Fruit fly (Drosophila melanogaster) ovary, adult (tissue): ENCODE data around the gene CG5079.

Source experiments
- CG17801 ChIP-seq: fragments of 200-800 bp; optimal IDR thresholded peaks from 2 replicates; lab custom pipeline; 2019; ENCODE audit warnings: missing biosample characterization, mild to moderate bottlenecking, missing genetic modification characterization, moderate library complexity; ENCODE audit not compliant: partially characterized antibody

The CG5079 gene

DNA sequence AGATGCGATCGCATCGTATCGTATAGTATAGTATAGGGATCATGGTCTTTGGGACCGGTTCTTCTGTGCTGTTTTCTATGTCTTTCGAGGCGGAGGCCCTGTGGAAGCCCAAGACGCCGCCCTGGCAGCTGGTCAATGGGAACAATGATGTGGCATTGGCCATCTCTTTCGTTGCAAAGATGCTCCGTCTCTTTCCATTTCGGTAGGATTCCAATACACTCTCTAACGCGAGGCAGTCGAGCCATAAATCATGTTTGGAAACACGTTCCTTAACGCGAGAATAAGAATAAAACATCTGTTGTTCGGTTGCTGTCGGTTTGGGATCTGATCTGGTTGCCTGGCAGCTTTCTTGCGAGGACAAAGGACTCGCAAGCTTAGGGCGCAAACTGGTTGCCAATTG lies 15.2 kb downstream of the CG5079 start:
- no peak for TF ChIP-seq CG17801 (GFP tag; lab: Kevin White, UChicago)

DNA sequence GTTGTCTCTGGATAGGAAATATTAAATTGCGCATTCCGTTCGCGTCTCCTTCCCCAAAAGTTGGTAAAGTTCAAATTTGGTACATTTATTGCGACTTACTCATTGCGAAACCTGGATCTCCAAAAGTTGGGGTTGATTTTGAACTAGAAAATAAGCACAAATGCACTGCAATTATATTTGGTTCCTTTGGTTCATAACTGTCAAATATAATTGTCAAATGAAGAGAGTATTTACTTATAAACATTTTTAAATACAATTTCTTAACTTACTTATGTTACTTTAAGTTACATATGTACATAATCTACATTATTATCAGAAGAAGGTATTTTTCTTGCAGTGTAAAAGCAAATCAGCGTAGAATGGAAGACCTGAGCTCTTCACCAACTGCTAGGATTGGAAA lies 17.1 kb downstream of the CG5079 start:
- no peak for TF ChIP-seq CG17801 (GFP tag; lab: Kevin White, UChicago)

DNA sequence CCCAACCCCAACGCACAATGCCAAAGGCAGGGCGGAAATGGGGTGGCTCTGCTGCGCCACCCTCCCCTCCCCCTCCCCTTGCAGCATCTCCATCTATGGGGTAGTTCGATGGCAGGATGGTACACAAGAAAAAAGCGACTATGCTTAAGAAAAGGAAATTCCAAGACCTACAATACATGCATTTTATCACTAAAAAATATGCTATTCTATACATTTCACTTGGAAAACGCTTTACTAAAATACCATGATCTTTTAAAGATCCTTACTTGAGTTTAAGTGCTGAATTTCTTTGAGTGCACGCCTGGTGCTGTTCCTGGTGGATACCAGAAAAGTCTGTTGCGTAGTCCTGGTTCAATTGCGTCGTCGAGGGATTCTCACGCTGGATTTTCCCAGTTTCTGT lies 17.6 kb downstream of the CG5079 start:
- no peak for TF ChIP-seq CG17801 (GFP tag; lab: Kevin White, UChicago)

DNA sequence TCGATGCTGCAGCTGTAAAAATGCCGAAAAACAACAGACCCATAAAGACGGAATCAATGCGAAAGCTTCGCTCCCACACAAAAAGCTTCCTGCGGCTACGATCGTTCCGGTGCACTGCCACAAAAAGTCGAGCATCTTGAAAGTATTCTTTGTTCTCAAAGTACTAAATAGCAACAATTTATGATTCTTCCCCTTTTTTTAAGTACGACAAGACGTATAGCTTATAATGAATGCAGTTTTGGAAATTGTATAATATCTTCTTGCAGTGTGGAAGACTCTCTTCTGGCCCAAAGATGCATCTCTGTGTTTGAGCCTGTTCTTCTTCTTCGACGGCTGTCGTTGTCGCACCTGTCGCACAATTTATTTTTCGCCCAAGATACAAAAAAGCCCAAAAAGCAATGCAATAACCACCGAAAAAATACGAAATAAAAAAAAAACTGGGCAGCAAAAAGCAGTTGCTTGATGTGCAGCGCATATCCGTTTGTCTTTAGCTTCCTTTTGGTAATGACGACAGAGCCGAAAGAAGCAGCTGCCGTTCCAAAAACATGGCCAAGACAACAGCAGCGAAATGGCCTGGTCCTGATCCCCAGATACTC lies 20.5 kb downstream of the CG5079 start:
- no peak for TF ChIP-seq CG17801 (GFP tag; lab: Kevin White, UChicago)

DNA sequence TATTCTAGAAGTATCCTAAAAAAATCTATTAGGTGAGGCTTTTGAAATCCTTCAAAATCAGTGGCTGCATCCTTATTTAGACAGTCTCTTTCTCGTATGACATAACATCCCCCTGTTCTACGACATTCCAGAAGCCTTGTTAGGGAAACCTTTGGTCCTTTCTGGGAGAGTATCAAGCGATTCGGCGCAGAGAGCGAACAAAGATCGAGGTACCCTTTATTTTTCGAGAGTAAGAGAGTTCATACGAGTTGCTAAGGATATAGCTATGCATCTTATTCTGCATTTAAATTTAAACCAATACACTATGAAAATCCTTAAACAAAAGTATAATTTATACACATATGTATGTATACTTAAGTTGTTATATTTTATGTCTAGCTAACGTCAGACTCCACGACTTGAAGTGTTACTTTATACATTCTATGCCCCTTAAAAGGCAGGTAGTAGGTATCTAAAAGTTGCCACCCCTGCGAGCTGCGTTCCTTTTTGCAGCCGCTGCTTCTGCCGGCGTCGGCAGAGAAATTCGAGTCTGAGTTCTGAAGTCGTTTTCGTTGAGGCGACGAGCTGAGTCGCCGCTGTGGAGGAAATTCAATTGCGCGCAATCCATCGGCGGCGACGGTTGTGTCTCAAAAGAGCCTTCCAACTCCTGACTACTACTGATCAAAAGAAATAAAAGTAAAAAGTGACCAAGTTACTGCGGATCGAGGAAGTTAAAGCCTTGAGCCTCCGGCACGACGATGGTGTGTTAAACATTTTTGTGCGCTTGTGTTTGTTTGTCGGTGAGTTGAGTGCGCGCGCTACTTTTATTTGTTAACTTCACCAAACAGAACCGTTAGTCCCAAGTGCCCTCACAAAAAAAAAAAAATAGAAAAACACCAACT lies 24.1 kb downstream of the CG5079 start, which contains the start of gene jigr1:
Gene jigr1, plus strand, starts transcription at position 550 of the 881 bp plus-strand sequence.
- TF ChIP-seq CG17801 (GFP tag; lab: Kevin White, UChicago): no peak

DNA sequence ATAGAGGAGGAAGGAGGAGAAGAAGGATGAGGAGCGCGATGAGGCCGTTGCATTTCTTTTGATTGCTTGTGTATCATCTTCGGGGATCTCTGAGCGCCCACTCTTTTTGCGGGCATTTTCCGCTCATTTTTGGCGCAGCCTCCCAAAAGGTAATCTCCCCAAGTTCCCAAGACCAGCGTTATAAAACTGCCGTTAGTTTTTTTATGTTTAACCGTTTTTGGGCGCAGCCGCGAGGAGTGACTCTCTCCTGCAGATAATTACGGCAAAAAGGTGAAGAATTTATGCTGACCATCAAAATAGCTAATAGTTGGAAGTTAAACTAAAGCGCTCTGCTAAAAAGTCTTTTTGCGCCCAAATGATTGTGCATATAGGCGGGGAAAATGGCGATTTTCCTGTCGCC lies 24.9 kb downstream of the CG5079 start:
- no peak for TF ChIP-seq CG17801 (GFP tag; lab: Kevin White, UChicago)

DNA sequence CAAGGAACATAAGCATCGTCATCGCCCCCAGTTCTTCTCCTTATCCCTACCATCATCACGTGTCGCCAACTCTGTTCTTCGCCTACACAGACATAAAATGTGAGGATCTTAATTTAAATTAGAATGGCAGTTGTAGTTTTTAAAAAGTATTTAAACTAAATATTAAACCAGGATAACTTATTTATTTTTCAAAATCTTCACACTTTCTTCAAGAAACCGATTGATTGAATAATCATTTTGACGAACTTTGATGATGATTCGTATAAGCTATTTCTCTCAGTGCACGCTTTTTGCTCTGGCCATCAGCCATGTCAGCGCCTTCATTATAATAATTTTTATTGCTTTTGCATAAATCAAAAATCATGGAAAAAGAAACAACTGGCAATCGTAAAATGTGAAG lies 25.5 kb downstream of the CG5079 start:
- TF ChIP-seq CG17801 (GFP tag; lab: Kevin White, UChicago): peak; percentile 90

DNA sequence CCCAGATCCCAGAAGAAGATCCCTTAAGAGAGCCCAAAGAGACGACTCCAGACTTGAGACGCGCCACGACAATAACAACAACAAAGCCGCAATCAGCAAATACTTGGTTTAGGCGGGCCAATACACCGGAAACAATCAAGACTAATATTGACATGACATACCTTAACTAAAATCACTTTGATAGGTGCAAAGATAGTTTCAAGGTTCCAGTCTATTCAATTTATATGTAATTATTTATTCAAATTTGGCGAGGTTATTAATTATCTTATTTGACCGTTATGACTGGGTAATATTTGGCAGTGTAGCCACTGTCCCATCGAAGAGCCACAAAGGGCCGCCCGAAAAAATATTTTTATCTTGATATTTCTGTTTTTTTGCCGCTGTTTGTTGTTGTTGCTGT lies 27.0 kb downstream of the CG5079 start:
- TF ChIP-seq CG17801 (GFP tag; lab: Kevin White, UChicago): peak; percentile 86

DNA sequence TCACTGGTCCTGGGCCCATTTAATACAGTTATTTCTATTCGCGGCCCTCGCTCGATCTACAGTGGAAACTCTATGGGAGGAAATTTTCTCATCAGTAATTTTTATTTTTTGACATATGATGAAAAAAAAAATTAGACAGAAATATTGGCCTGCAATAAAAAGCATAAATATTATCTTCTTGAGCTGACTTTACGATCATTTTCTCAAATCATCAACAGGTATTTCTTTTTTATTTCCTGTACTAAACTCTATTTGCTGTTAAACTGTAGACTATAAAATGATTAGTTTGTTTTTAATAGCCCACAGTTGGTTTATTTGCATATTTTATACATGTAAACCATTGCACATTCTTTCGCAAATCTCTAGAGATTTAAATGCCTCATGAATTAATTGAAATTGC lies 30.7 kb downstream of the CG5079 start:
- no peak for TF ChIP-seq CG17801 (GFP tag; lab: Kevin White, UChicago)

DNA sequence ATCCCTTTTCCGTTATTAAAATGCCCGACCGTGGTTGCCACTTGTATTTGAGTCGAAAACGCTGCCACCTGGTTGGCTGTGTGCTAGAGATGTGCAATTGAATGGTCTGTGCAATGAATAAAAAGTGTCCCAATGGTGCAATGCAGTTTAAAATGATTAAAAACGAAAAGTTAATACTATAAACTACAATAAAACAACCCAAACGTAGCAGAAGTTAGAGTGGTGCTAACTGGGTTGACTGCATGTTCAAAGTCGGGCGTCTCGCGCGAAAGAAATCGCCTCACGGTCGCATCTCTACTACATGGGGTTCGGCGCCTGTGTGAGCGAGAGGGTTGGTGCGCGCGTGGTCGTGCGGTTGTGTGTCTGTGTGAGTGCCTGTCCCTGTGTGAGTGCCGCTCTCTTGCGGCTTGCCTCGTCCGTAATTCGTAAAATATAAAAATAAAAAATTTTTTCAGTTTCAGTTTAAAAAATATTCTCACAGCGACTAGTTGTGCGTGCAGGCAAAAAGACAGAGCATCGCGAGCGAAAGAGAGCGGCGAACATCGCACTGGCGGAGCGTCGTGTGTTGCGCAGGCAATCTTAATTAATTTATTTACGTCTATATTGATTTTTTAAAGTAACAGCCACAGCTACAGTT lies 33.5 kb downstream of the CG5079 start:
- peak; percentile 78 for TF ChIP-seq CG17801 (GFP tag; lab: Kevin White, UChicago)

DNA sequence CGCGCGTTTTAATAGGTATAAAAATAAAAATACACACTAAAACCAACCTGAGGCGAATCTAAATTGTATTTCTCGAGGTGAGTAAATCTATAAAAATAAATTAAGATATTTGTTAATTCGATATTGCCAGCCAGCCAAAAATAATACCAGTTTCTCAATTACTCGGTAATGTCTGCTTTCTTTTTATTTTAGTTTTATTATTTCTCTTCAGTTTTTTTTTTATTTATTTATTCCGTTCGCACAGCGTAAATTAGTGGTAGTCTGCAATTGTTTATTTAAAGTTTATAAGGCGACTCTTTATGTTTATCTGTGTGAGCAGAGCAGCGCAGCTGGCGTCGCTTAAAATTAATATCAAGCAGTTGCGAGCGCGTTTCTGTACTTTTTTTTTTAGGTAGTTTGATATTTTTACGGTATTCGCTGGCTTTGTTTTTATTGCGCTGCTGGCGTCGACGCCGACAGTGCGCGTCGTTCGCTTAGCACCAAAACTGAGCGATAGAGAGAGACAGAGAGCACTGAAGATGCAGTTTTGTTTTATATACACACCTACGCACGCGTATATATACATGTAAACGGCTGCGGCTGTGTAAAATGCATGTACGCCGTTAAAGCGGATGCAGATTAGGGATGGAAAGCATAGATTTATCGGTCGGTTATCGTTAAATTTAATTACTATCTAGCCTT lies 34.3 kb downstream of the CG5079 start:
- peak; percentile 87 for TF ChIP-seq CG17801 (GFP tag; lab: Kevin White, UChicago)

DNA sequence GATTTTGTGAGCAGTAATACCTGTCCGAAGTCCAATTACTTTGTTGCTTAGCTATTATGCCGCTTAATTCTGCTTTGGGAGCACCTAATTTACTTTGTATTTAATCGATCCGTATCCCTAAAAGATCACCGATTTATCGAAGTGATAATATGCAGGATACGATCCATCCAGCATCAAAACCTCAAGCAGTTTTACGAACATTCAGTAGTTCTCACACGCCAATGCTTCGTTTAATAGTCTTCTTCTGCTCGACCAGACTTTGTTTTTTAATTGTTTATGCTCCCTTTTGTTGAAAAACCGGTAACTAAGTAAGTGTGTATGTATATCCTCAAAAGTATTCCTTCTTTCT lies 34.8 kb downstream of the CG5079 start:
- no peak for TF ChIP-seq CG17801 (GFP tag; lab: Kevin White, UChicago)

DNA sequence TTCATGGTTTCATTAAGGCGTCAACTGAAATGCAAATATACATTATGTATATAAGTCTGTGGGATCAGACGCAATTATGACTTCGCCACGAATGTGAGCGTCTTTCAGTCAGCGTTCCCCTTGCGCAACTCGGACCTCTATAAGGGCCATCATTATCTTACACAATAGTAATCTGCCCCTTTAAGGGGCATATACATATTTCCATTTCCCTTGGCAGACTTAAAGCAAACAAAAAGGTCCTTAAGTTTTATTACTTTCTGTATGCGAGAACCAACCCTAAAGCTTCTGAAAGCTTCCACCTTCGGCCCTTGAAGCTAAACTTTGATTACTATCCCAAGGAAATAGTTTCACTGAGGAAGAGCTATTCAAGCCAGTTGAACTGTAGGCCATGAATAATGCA lies 37.0 kb downstream of the CG5079 start:
- no peak for TF ChIP-seq CG17801 (GFP tag; lab: Kevin White, UChicago)

DNA sequence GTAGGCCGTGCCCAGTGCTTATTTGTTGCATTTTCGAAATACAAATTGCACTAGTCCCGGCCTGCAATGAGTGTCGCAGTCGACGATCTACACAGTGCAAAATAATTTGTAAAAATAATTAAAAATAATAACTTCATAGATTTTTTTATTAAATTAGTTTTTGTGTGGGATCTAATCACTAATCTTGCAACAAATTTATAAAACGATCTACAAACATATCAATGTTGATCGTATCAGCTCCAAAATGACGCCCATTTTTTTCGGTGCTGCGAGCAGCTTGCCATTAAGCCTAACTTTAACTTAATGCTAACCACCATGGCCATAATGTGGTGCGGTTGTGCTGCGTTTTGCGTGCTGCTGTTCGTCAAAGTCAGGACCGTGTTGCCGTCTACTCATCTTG lies 37.9 kb downstream of the CG5079 start:
- peak; percentile 48 for TF ChIP-seq CG17801 (GFP tag; lab: Kevin White, UChicago)
